Worm (Caenorhabditis elegans): ENCODE measurements around the gene F47B10.3.

ce11 chrX:10913981-10914380 is 22.0 kb downstream of the F47B10.3 start, which contains the start of gene F47B10.9:
- no peak for TF ChIP-seq elt-2 (tag; optimal IDR thresholded peaks at IDR 0.05)
- no peak for TF ChIP-seq unc-3 (GFP tag; conservative IDR thresholded peaks at IDR 0.05)
- TF ChIP-seq unc-3 (tag; optimal IDR thresholded peaks at IDR 0.05) = no peak
- TF ChIP-seq dmd-4 (tag; optimal IDR thresholded peaks at IDR 0.05; ENCODE audit: borderline replicate concordance) = no peak
- no peak for TF ChIP-seq nhr-232 (tag; optimal IDR thresholded peaks at IDR 0.05)
- no peak for TF ChIP-seq dve-1 (tag; optimal IDR thresholded peaks at IDR 0.05)
- TF ChIP-seq fax-1 (tag; optimal IDR thresholded peaks at IDR 0.05) = no peak
- no peak for TF ChIP-seq ama-1 (optimal IDR thresholded peaks at IDR 0.05)
- TF ChIP-seq F13H6.1 (tag; optimal IDR thresholded peaks at IDR 0.05) = no peak
- no peak for TF ChIP-seq ceh-6 (GFP tag; optimal IDR thresholded peaks at IDR 0.05)
- TF ChIP-seq ceh-24 (tag; optimal IDR thresholded peaks at IDR 0.05) = no peak
- no peak for TF ChIP-seq ceh-2 (tag; optimal IDR thresholded peaks at IDR 0.05)
- no peak for TF ChIP-seq rnt-1 (tag; optimal IDR thresholded peaks at IDR 0.05)
- TF ChIP-seq che-1 (tag; optimal IDR thresholded peaks at IDR 0.05) = no peak
